Fruit fly (Drosophila melanogaster) whole organism, adult: ENCODE measurements around the gene Osi12.

ENCODE experiments used
- CG11617 ChIP-seq: fragments of 200-800 bp; sonication (Bioruptor generic); optimal IDR thresholded peaks from 2 replicates; lab custom pipeline; 2017; ENCODE audit warnings: mild to moderate bottlenecking, missing biosample characterization, missing genetic modification reagents, missing genetic modification characterization
- CG12768 ChIP-seq: fragments of 200-800 bp; sonication (Bioruptor generic); optimal IDR thresholded peaks from 2 replicates; lab custom pipeline; 2017; ENCODE audit warnings: missing biosample characterization, missing genetic modification characterization, mild to moderate bottlenecking, moderate library complexity, missing genetic modification reagents
- CG14711 ChIP-seq: fragments of 200-800 bp; sonication (Bioruptor generic); optimal IDR thresholded peaks from 2 replicates; lab custom pipeline; 2018; ENCODE audit warnings: missing biosample characterization, mild to moderate bottlenecking, missing genetic modification characterization, moderate library complexity
- CG1620 ChIP-seq: fragments of 200-800 bp; sonication (Bioruptor generic); optimal IDR thresholded peaks from 2 replicates; lab custom pipeline; 2016; ENCODE audit warnings: missing biosample characterization, missing genetic modification characterization
- CG33017 ChIP-seq: fragments of 200-800 bp; sonication (Bioruptor generic); optimal IDR thresholded peaks from 2 replicates; lab custom pipeline; 2018; ENCODE audit warnings: missing biosample characterization, mild to moderate bottlenecking, missing genetic modification characterization, moderate library complexity
- CG5204 ChIP-seq: fragments of 200-800 bp; sonication (Bioruptor generic); optimal IDR thresholded peaks from 2 replicates; lab custom pipeline; 2016; ENCODE audit warnings: missing biosample characterization, missing genetic modification characterization
- CG7045 ChIP-seq: fragments of 200-800 bp; sonication (Bioruptor generic); optimal IDR thresholded peaks from 2 replicates; lab custom pipeline; 2017; ENCODE audit warnings: missing biosample characterization, mild to moderate bottlenecking, missing genetic modification characterization
- CG7101 ChIP-seq: fragments of 200-800 bp; sonication (Bioruptor generic); optimal IDR thresholded peaks from 2 replicates; lab custom pipeline; 2018; ENCODE audit warnings: missing biosample characterization, mild to moderate bottlenecking, missing genetic modification characterization, moderate library complexity
- Clk ChIP-seq: fragments of 200-800 bp; sonication (Bioruptor generic); optimal IDR thresholded peaks from 2 replicates; lab custom pipeline; 2017; ENCODE audit warnings: missing biosample characterization, missing genetic modification characterization
- Crg-1 ChIP-seq: fragments of 200-800 bp; sonication (Bioruptor generic); optimal IDR thresholded peaks from 2 replicates; lab custom pipeline; 2016; ENCODE audit warnings: missing biosample characterization, missing genetic modification characterization
- Hr96 ChIP-seq: fragments of 200-800 bp; sonication (Bioruptor generic); optimal IDR thresholded peaks from 2 replicates; lab custom pipeline; 2016; ENCODE audit warnings: missing biosample characterization, missing genetic modification characterization
- Mnt ChIP-seq: fragments of 200-800 bp; sonication (Bioruptor generic); optimal IDR thresholded peaks from 2 replicates; lab custom pipeline; 2016; ENCODE audit warnings: missing biosample characterization, mild to moderate bottlenecking, missing genetic modification characterization
- bab1 ChIP-seq: fragments of 200-800 bp; sonication (Bioruptor generic); optimal IDR thresholded peaks from 3 replicates; lab custom pipeline; 2019; ENCODE audit warnings: missing biosample characterization, mild to moderate bottlenecking, missing genetic modification characterization, moderate library complexity
- cic ChIP-seq: fragments of 200-800 bp; sonication (Bioruptor generic); optimal IDR thresholded peaks from 2 replicates; lab custom pipeline; 2017; ENCODE audit warnings: missing biosample characterization, mild to moderate bottlenecking, missing genetic modification characterization, moderate library complexity
- cnc ChIP-seq, 2 experiments: fragments of >200 bp; optimal IDR thresholded peaks; 2 replicates each; lab custom pipeline; 2017
- kay ChIP-seq: fragments of 200-800 bp; sonication (Bioruptor generic); peaks from one replicate; lab custom pipeline; 2016; ENCODE audit warnings: missing biosample characterization, missing genetic modification characterization, borderline replicate concordance
- ovo ChIP-seq: fragments of 200-800 bp; sonication (Bioruptor generic); optimal IDR thresholded peaks from 2 replicates; lab custom pipeline; 2016; ENCODE audit warnings: missing biosample characterization, missing genetic modification characterization
- pad ChIP-seq: fragments of 200-800 bp; sonication (Bioruptor generic); optimal IDR thresholded peaks from 3 replicates; lab custom pipeline; 2017; ENCODE audit warnings: missing biosample characterization, missing genetic modification characterization, mild to moderate bottlenecking, moderate library complexity, missing genetic modification reagents
- tj ChIP-seq: fragments of 200-800 bp; sonication (Bioruptor generic); optimal IDR thresholded peaks from 3 replicates; lab custom pipeline; 2017; ENCODE audit warnings: missing biosample characterization, mild to moderate bottlenecking, missing genetic modification characterization, moderate library complexity
- toe ChIP-seq: fragments of 200-800 bp; sonication (Bioruptor generic); optimal IDR thresholded peaks from 2 replicates; lab custom pipeline; 2016; ENCODE audit warnings: missing biosample characterization, missing genetic modification characterization

The Osi12 gene

dm6 chr3R:6287433-6287832 lies 9.1 kb downstream of the Osi12 start, which contains the start of gene CG15594:
TSS of gene CG15594 (plus strand) at chr3R:6287733.
- TF ChIP-seq Hr96: no peak
- TF ChIP-seq pad (GFP tag; lab: Kevin White, UChicago): no peak
- TF ChIP-seq CG33017 (tag; lab: Kevin White, UChicago): no peak
- no peak for TF ChIP-seq tj (GFP tag; lab: Kevin White, UChicago)
- no peak for TF ChIP-seq CG11617 (GFP tag; lab: Kevin White, UChicago)
- no peak for TF ChIP-seq bab1
- TF ChIP-seq Clk (GFP tag; lab: Kevin White, UChicago): no peak
- no peak for TF ChIP-seq CG7045 (GFP tag; lab: Kevin White, UChicago)
- TF ChIP-seq CG7101 (tag; lab: Kevin White, UChicago): no peak
- no peak for TF ChIP-seq ovo (GFP tag; lab: Kevin White, UChicago)
- no peak for TF ChIP-seq kay (GFP tag; lab: Kevin White, UChicago)
- TF ChIP-seq CG5204 (GFP tag; lab: Kevin White, UChicago): no peak
- no peak for TF ChIP-seq CG12768 (GFP tag; lab: Kevin White, UChicago)
- TF ChIP-seq CG1620 (GFP tag; lab: Kevin White, UChicago): no peak
- TF ChIP-seq cnc (optimal IDR thresholded peaks at IDR 0.05; lab: Kevin White, UChicago): no peak
- TF ChIP-seq Mnt: no peak

- TF ChIP-seq cic (GFP tag; lab: Kevin White, UChicago) (no peak), CG12768 (GFP tag; lab: Kevin White, UChicago) (no peak), CG5204 (GFP tag; lab: Kevin White, UChicago) (no peak), CG11617 (GFP tag; lab: Kevin White, UChicago) (no peak), tj (GFP tag; lab: Kevin White, UChicago) (no peak), Crg-1 (GFP tag; lab: Kevin White, UChicago) (no peak), CG7045 (GFP tag; lab: Kevin White, UChicago) (no peak), CG14711 (no peak), Clk (GFP tag; lab: Kevin White, UChicago) (no peak), bab1 (no peak), toe (GFP tag; lab: Kevin White, UChicago) (no peak), Mnt (no peak), Hr96 (no peak), CG33017 (tag; lab: Kevin White, UChicago) (no peak)
Measured at dm6 chr3R:6290289-6290688, 12.0 kb downstream of the Osi12 start.

- no peak for TF ChIP-seq CG1620 (GFP tag; lab: Kevin White, UChicago)
- no peak for TF ChIP-seq CG5204 (GFP tag; lab: Kevin White, UChicago)
- no peak for TF ChIP-seq Hr96
- no peak for TF ChIP-seq CG14711
Measured at dm6 chr3R:6291437-6291836, 13.1 kb downstream of the Osi12 start, which contains the start of gene Osi13. TSS of gene Osi13 (plus strand) at chr3R:6291737.

DNA sequence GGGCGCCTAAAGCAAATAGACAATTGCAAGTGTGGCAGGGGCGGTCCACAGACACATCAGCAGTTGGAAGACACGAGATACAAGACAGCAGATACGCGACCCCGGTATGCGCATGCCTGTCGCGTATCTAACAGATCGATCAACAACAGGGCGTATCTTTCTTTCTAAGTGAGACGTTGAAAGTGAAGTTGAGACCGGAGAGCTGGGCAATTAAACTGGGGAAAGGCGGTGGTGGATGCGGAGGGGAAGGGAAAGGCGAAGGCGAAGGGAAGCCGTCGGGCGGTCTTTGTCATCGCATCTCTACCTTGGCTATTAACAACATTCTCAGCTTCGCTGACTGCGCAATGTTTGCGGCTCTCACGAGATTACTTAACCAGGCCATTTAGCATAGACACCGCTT lies 15.7 kb downstream of the Osi12 start:
- TF ChIP-seq Hr96: no peak
- TF ChIP-seq CG11617 (GFP tag; lab: Kevin White, UChicago): no peak
- TF ChIP-seq CG12768 (GFP tag; lab: Kevin White, UChicago): no peak
- no peak for TF ChIP-seq CG5204 (GFP tag; lab: Kevin White, UChicago)
- TF ChIP-seq tj (GFP tag; lab: Kevin White, UChicago): no peak
- TF ChIP-seq pad (GFP tag; lab: Kevin White, UChicago): no peak
- TF ChIP-seq kay (GFP tag; lab: Kevin White, UChicago): no peak
- no peak for TF ChIP-seq CG7045 (GFP tag; lab: Kevin White, UChicago)

DNA sequence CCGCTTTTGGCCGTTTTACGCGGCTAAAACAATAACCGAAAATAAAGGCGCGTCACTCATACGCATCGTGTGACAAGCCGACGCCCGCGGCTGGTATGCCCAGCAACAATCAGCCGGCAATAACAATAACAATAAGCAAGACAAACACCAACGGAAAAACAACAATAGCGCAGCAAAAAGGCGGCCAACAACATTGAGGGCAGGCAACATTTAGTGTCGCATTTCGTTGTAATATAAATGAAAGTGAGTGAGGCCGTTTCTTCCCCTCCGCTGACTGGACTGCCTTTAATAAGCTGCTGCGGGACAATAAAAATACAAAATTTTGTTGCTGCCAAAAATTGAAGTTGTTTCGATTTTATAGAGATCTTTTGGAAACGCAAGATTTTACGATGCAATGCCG lies 18.8 kb downstream of the Osi12 start:
- no peak for TF ChIP-seq CG5204 (GFP tag; lab: Kevin White, UChicago)
- TF ChIP-seq Mnt: no peak
- no peak for TF ChIP-seq cnc (optimal IDR thresholded peaks at IDR 0.05; lab: Kevin White, UChicago)
- no peak for TF ChIP-seq ovo (GFP tag; lab: Kevin White, UChicago)
- no peak for TF ChIP-seq CG7101 (tag; lab: Kevin White, UChicago)
- no peak for TF ChIP-seq Clk (GFP tag; lab: Kevin White, UChicago)

- TF ChIP-seq CG12768 (GFP tag; lab: Kevin White, UChicago): no peak
- TF ChIP-seq cnc (optimal IDR thresholded peaks at IDR 0.05; lab: Kevin White, UChicago): no peak
- no peak for TF ChIP-seq CG5204 (GFP tag; lab: Kevin White, UChicago)
- no peak for TF ChIP-seq tj (GFP tag; lab: Kevin White, UChicago)
- TF ChIP-seq CG7101 (tag; lab: Kevin White, UChicago): no peak
- TF ChIP-seq CG33017 (tag; lab: Kevin White, UChicago): no peak
- TF ChIP-seq pad (GFP tag; lab: Kevin White, UChicago): no peak
- no peak for TF ChIP-seq Crg-1 (GFP tag; lab: Kevin White, UChicago)
- TF ChIP-seq Mnt: no peak
- TF ChIP-seq cic (GFP tag; lab: Kevin White, UChicago): no peak
- TF ChIP-seq bab1: no peak
- no peak for TF ChIP-seq Clk (GFP tag; lab: Kevin White, UChicago)
- no peak for TF ChIP-seq ovo (GFP tag; lab: Kevin White, UChicago)
- TF ChIP-seq CG11617 (GFP tag; lab: Kevin White, UChicago): no peak
- TF ChIP-seq CG14711: no peak
- no peak for TF ChIP-seq CG1620 (GFP tag; lab: Kevin White, UChicago)
- TF ChIP-seq CG7045 (GFP tag; lab: Kevin White, UChicago): no peak
- no peak for TF ChIP-seq toe (GFP tag; lab: Kevin White, UChicago)
Measured at dm6 chr3R:6298828-6299227, 20.5 kb downstream of the Osi12 start, which contains the start of gene Osi14. TSS of gene Osi14 (plus strand) at chr3R:6299128.
